Fruit fly (Drosophila melanogaster) whole organism, embryonic: ENCODE measurements around the gene CG6195.
A peak's percentile ranks its signal among the peaks of the same experiment; 100 is the strongest.

Experiments
- CG11093 ChIP-seq: fragments of 200-800 bp; sonication (Bioruptor generic); IDR thresholded peaks from 3 replicates; pipeline ENCODE4 v1.3.6; 2022; ENCODE audit warnings: missing biosample characterization, missing genetic modification characterization
- CG12219 ChIP-seq: fragments of 200-800 bp; sonication (Bioruptor generic); optimal IDR thresholded peaks from 3 replicates; lab custom pipeline; 2018; ENCODE audit warnings: missing biosample characterization, mild to moderate bottlenecking, missing genetic modification characterization
- CG12769 ChIP-seq: fragments of 200-800 bp; sonication (Bioruptor generic); optimal IDR thresholded peaks from 2 replicates; lab custom pipeline; 2019; ENCODE audit warnings: missing biosample characterization, mild to moderate bottlenecking, missing genetic modification characterization, moderate library complexity
- CG14014 ChIP-seq: fragments of 200-800 bp; sonication (Bioruptor generic); IDR thresholded peaks from 2 replicates; pipeline ENCODE4 v1.3.6; 2022; ENCODE audit warnings: missing biosample characterization, missing genetic modification characterization
- CG1602 ChIP-seq: fragments of 200-800 bp; sonication (Bioruptor generic); optimal IDR thresholded peaks from 3 replicates; lab custom pipeline; 2016; ENCODE audit warnings: missing biosample characterization, missing genetic modification characterization
- CG1603 ChIP-seq: fragments of 200-800 bp; sonication (Bioruptor generic); optimal IDR thresholded peaks from 2 replicates; lab custom pipeline; 2019; ENCODE audit warnings: missing biosample characterization, mild to moderate bottlenecking, missing genetic modification characterization, moderate library complexity
- CG17568 ChIP-seq: fragments of 200-800 bp; sonication (Bioruptor generic); optimal IDR thresholded peaks from 2 replicates; lab custom pipeline; 2018; ENCODE audit warnings: missing biosample characterization, mild to moderate bottlenecking, missing genetic modification characterization, moderate library complexity
- CG18262 ChIP-seq: fragments of 200-800 bp; optimal IDR thresholded peaks from 3 replicates; lab custom pipeline; 2019; ENCODE audit warnings: missing biosample characterization, mild to moderate bottlenecking, missing genetic modification characterization, moderate library complexity
- CG30403 ChIP-seq: fragments of 200-800 bp; sonication (Bioruptor generic); optimal IDR thresholded peaks from 3 replicates; lab custom pipeline; 2016; ENCODE audit warnings: missing biosample characterization, missing genetic modification characterization
- CG34376 ChIP-seq: fragments of 200-800 bp; sonication (Bioruptor generic); optimal IDR thresholded peaks from 2 replicates; lab custom pipeline; 2018; ENCODE audit warnings: missing biosample characterization, mild to moderate bottlenecking, missing genetic modification characterization
- CG3838 ChIP-seq: fragments of 200-800 bp; sonication (Bioruptor generic); optimal IDR thresholded peaks from 3 replicates; lab custom pipeline; 2016; ENCODE audit warnings: missing biosample characterization, missing genetic modification characterization
- CG42726 ChIP-seq: fragments of 200-800 bp; sonication (Bioruptor generic); IDR thresholded peaks from 2 replicates; pipeline ENCODE4 v1.3.6; 2022; ENCODE audit warnings: missing biosample characterization, missing genetic modification characterization; ENCODE audit not compliant: partially characterized antibody
- CG6683 ChIP-seq: fragments of 200-800 bp; sonication (Bioruptor generic); optimal IDR thresholded peaks from 2 replicates; lab custom pipeline; 2017; ENCODE audit warnings: missing biosample characterization, mild to moderate bottlenecking, missing genetic modification characterization, missing genetic modification reagents
- CG7987 ChIP-seq: fragments of 200-800 bp; sonication (Bioruptor generic); optimal IDR thresholded peaks from 2 replicates; lab custom pipeline; 2018; ENCODE audit warnings: missing biosample characterization, mild to moderate bottlenecking, missing genetic modification characterization, moderate library complexity
- CG8765 ChIP-seq: fragments of 200-800 bp; sonication (Bioruptor generic); IDR thresholded peaks from 2 replicates; pipeline ENCODE4 v1.3.6; 2022; ENCODE audit warnings: missing biosample characterization, missing genetic modification characterization
- CG9215 ChIP-seq: fragments of 200-800 bp; sonication (Bioruptor generic); IDR thresholded peaks from 2 replicates; pipeline ENCODE4 v1.3.6; 2022; ENCODE audit warnings: missing biosample characterization, missing genetic modification characterization
- Dbx ChIP-seq: fragments of 200-800 bp; sonication (Bioruptor generic); IDR thresholded peaks from 3 replicates; pipeline ENCODE4 v1.3.6; 2022; ENCODE audit warnings: missing biosample characterization, missing genetic modification characterization
- Deaf1 ChIP-seq: fragments of 200-800 bp; optimal IDR thresholded peaks from 3 replicates; lab custom pipeline; 2019; ENCODE audit warnings: missing biosample characterization, mild to moderate bottlenecking, missing genetic modification characterization, moderate library complexity
- Dll ChIP-seq: fragments of 200-800 bp; sonication (Bioruptor generic); IDR thresholded peaks from 4 replicates; pipeline ENCODE4 v1.3.6; 2022; ENCODE audit warnings: missing biosample characterization, missing genetic modification characterization; ENCODE audit not compliant: partially characterized antibody
- Drgx ChIP-seq: fragments of 200-800 bp; sonication (Bioruptor generic); IDR thresholded peaks from 2 replicates; pipeline ENCODE4 v1.3.6; 2022; ENCODE audit warnings: missing biosample characterization, missing genetic modification characterization
- E2f1 ChIP-seq: fragments of 200-800 bp; sonication (Bioruptor generic); IDR thresholded peaks from 2 replicates; pipeline ENCODE4 v1.3.6; 2022; ENCODE audit warnings: missing biosample characterization, missing genetic modification characterization
- Fer3 ChIP-seq: fragments of 200-800 bp; sonication (Bioruptor generic); optimal IDR thresholded peaks from 2 replicates; lab custom pipeline; 2018; ENCODE audit warnings: missing biosample characterization, mild to moderate bottlenecking, missing genetic modification characterization, moderate library complexity
- H15 ChIP-seq: fragments of 200-800 bp; sonication (Bioruptor generic); IDR thresholded peaks from 3 replicates; pipeline ENCODE4 v1.3.6; 2022; ENCODE audit warnings: missing biosample characterization, missing genetic modification characterization
- Hr78 ChIP-seq, 2 experiments: fragments of 200-800 bp in 1 of 2; fragments of >200 bp in 1 of 2; sonication (Bioruptor generic) in 1 of 2; optimal IDR thresholded peaks; 2 replicates each; lab custom pipeline; 2017 to 2019; ENCODE audit warnings: missing biosample characterization in 2 of 2, missing genetic modification characterization in 2 of 2, mild to moderate bottlenecking in 1 of 2, moderate library complexity in 1 of 2
- Lhr ChIP-seq: fragments of 200-800 bp; sonication (Bioruptor generic); optimal IDR thresholded peaks from 3 replicates; lab custom pipeline; 2017; ENCODE audit warnings: mild to moderate bottlenecking, missing biosample characterization, missing genetic modification reagents, missing genetic modification characterization
- ato ChIP-seq: fragments of 200-800 bp; sonication (Bioruptor generic); IDR thresholded peaks from 2 replicates; pipeline ENCODE4 v1.3.6; 2022; ENCODE audit warnings: missing biosample characterization, missing genetic modification characterization; ENCODE audit not compliant: partially characterized antibody
- bcd ChIP-seq: fragments of 200-800 bp; sonication (Bioruptor generic); optimal IDR thresholded peaks from 2 replicates; lab custom pipeline; 2017; ENCODE audit warnings: missing biosample characterization, mild to moderate bottlenecking, missing genetic modification characterization
- bsh ChIP-seq, 2 experiments: fragments of 200-800 bp; sonication (Bioruptor generic); optimal IDR thresholded peaks; 2 replicates each; lab custom pipeline; 2017 to 2018; ENCODE audit warnings: mild to moderate bottlenecking in 2 of 2, missing biosample characterization in 2 of 2, missing genetic modification characterization in 2 of 2, moderate library complexity in 1 of 2
- chinmo ChIP-seq: fragments of 200-800 bp; sonication (Bioruptor generic); IDR thresholded peaks from 4 replicates; pipeline ENCODE4 v1.3.6; 2022; ENCODE audit warnings: missing biosample characterization, missing genetic modification characterization; ENCODE audit not compliant: partially characterized antibody
- ci ChIP-seq: fragments of 200-800 bp; sonication (Bioruptor generic); IDR thresholded peaks from 3 replicates; pipeline ENCODE4 v1.3.6; 2022; ENCODE audit warnings: missing biosample characterization, missing genetic modification characterization
- dati ChIP-seq: fragments of 200-800 bp; sonication (Bioruptor generic); IDR thresholded peaks from 2 replicates; pipeline ENCODE4 v1.3.6; 2022; ENCODE audit warnings: missing biosample characterization, missing genetic modification characterization
- dmrt11E ChIP-seq: fragments of 200-800 bp; sonication (Bioruptor generic); optimal IDR thresholded peaks from 3 replicates; lab custom pipeline; 2018; ENCODE audit warnings: missing biosample characterization, mild to moderate bottlenecking, missing genetic modification characterization, moderate library complexity
- ewg ChIP-seq: fragments of 200-800 bp; sonication (Bioruptor generic); optimal IDR thresholded peaks from 3 replicates; lab custom pipeline; 2017; ENCODE audit warnings: mild to moderate bottlenecking, missing biosample characterization, missing genetic modification reagents, missing genetic modification characterization
- fd102C ChIP-seq: fragments of 200-800 bp; sonication (Bioruptor generic); optimal IDR thresholded peaks from 2 replicates; lab custom pipeline; 2018; ENCODE audit warnings: missing biosample characterization, mild to moderate bottlenecking, missing genetic modification characterization, moderate library complexity
- ftz-f1 ChIP-seq: fragments of 200-800 bp; sonication (Bioruptor generic); optimal IDR thresholded peaks from 2 replicates; lab custom pipeline; 2016; ENCODE audit warnings: missing biosample characterization, missing genetic modification characterization
- hb ChIP-seq: fragments of 200-800 bp; sonication (Bioruptor generic); IDR thresholded peaks from 3 replicates; pipeline ENCODE4 v1.3.6; 2022; ENCODE audit warnings: missing biosample characterization, missing genetic modification characterization; ENCODE audit not compliant: partially characterized antibody
- hbn ChIP-seq: fragments of 200-800 bp; sonication (Bioruptor generic); IDR thresholded peaks from 2 replicates; pipeline ENCODE4 v1.3.6; 2022; ENCODE audit warnings: missing biosample characterization, missing genetic modification characterization; ENCODE audit not compliant: partially characterized antibody
- nerfin-1 ChIP-seq: fragments of 200-800 bp; sonication (Bioruptor generic); optimal IDR thresholded peaks from 3 replicates; lab custom pipeline; 2019; ENCODE audit warnings: missing biosample characterization, mild to moderate bottlenecking, missing genetic modification characterization, moderate library complexity
- pita ChIP-seq: fragments of 200-800 bp; sonication (Bioruptor generic); optimal IDR thresholded peaks from 2 replicates; lab custom pipeline; 2017; ENCODE audit warnings: missing biosample characterization, mild to moderate bottlenecking, missing genetic modification characterization
- pros ChIP-seq: fragments of 200-800 bp; sonication (Bioruptor generic); optimal IDR thresholded peaks from 3 replicates; lab custom pipeline; 2019; ENCODE audit warnings: missing biosample characterization, mild to moderate bottlenecking, missing genetic modification characterization, moderate library complexity
- pzg ChIP-seq: fragments of 200-800 bp; sonication (Bioruptor generic); optimal IDR thresholded peaks from 3 replicates; lab custom pipeline; 2018; ENCODE audit warnings: missing biosample characterization, mild to moderate bottlenecking, missing genetic modification characterization, moderate library complexity
- ranshi ChIP-seq: fragments of 200-800 bp; sonication (Bioruptor generic); IDR thresholded peaks from 2 replicates; pipeline ENCODE4 v1.3.6; 2022; ENCODE audit warnings: missing biosample characterization, missing genetic modification characterization
- run ChIP-seq: fragments of 200-800 bp; sonication (Bioruptor generic); optimal IDR thresholded peaks from 3 replicates; lab custom pipeline; 2018; ENCODE audit warnings: missing biosample characterization, mild to moderate bottlenecking, missing genetic modification characterization
- seq ChIP-seq: fragments of 200-800 bp; sonication (Bioruptor generic); IDR thresholded peaks from 2 replicates; pipeline ENCODE4 v1.3.6; 2022; ENCODE audit warnings: missing biosample characterization, missing genetic modification characterization
- ssp ChIP-seq: fragments of 200-800 bp; sonication (Bioruptor generic); IDR thresholded peaks from 2 replicates; pipeline ENCODE4 v1.3.6; 2022; ENCODE audit warnings: missing biosample characterization, missing genetic modification characterization
- wek ChIP-seq: fragments of 200-800 bp; sonication (Bioruptor generic); optimal IDR thresholded peaks from 3 replicates; lab custom pipeline; 2018; ENCODE audit warnings: missing biosample characterization, mild to moderate bottlenecking, missing genetic modification characterization, moderate library complexity
- zen ChIP-seq: fragments of 200-800 bp; sonication (Bioruptor generic); optimal IDR thresholded peaks from 3 replicates; lab custom pipeline; 2018; ENCODE audit warnings: missing biosample characterization, mild to moderate bottlenecking, missing genetic modification characterization, moderate library complexity

CG6195 gene

DNA sequence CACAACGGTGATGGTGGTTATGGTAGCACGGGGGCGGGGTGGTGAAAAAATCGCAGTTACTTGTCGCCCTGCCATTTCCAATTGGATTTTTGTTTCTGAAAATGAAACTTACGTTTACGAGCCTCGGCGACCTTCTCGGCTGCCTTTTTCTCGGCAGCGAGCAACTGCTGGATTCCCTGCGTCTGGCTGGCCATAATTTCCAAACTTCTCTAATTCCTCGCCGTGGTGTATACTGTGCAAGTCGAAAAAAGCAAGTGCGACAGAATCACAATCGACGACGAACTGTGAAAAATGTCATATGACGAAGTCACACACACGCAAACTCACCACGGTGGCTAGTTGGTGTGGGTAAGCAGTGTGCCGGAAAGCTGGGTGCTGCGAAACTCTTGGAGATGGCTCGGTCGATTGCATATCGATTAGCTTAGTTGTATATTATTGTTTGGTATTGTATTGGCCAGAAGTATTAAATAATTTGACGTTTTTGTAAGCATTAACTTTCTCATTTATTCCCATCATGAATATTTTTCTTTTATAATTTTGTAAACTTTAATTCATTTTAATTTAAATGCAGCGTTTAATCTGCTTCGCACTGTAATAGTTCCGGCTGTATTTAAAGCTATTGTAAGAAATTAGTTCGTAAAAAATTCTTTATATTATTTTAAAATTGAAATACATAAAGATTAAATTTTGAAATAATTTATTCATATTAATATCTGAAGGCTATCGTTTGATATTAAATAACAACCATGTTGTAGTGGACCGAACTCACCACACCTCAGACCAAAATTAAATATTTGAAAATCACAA is 3.9 kb downstream of the CG6195 start, which contains the start of gene Vha13 (continued):
- TF ChIP-seq ranshi (GFP tag; lab: Robert Waterston, UW) (peak; percentile 40), CG12219 (peak; percentile 12), chinmo (GFP tag; lab: Robert Waterston, UW) (peak; percentile 70; the same call in 1 of the 4 replicates), CG3838 (no peak), ftz-f1 (GFP tag; lab: Kevin White, UChicago) (peak; percentile 53), CG14014 (GFP tag; lab: Robert Waterston, UW) (no peak), dmrt11E (tag; lab: Kevin White, UChicago) (peak; percentile 9), run (tag; lab: Kevin White, UChicago) (peak; percentile 49), nerfin-1 (tag; lab: Kevin White, UChicago) (peak; percentile 40), CG34376 (peak; percentile 86), CG1603 (peak; percentile 49), CG12769 (tag; lab: Kevin White, UChicago) (peak; percentile 55), ssp (GFP tag; lab: Robert Waterston, UW) (peak; percentile 55), wek (GFP tag; lab: Kevin White, UChicago) (peak; percentile 54), CG8765 (no peak), seq (no peak), CG42726 (GFP tag; lab: Robert Waterston, UW) (peak; percentile 87), CG6683 (peak; percentile 31), pzg (GFP tag; lab: Kevin White, UChicago) (peak; percentile 78), CG18262 (tag; lab: Kevin White, UChicago) (peak; percentile 22), hb (GFP tag; lab: Robert Waterston, UW) (peak; percentile 52), Dll (no peak; the same call in 3 of the 4 replicates), Drgx (GFP tag; lab: Robert Waterston, UW) (no peak), CG9215 (GFP tag; lab: Robert Waterston, UW) (peak; percentile 59), pros (no peak), Lhr (no peak), fd102C (GFP tag; lab: Kevin White, UChicago) (no peak), CG30403 (GFP tag; lab: Kevin White, UChicago) (peak; percentile 34), bcd (GFP tag; lab: Kevin White, UChicago) (no peak), Hr78 (GFP tag; optimal IDR thresholded peaks at IDR 0.05; lab: Kevin White, UChicago) (peak in 1 of 2 experiments; percentile 24), H15 (GFP tag; lab: Robert Waterston, UW) (peak; percentile 38; the same call in 1 of the 3 replicates), ato (GFP tag; lab: Robert Waterston, UW) (peak; percentile 70; the same call in 1 of the 2 replicates), CG11093 (no peak), CG7987 (GFP tag; lab: Kevin White, UChicago) (peak; percentile 57), Deaf1 (tag; lab: Kevin White, UChicago) (peak; percentile 61), pita (no peak), Fer3 (tag; lab: Kevin White, UChicago) (peak; percentile 12), hbn (no peak), bsh (GFP tag; optimal IDR thresholded peaks at IDR 0.05; lab: Kevin White, UChicago) (peak in 1 of 2 experiments; percentile 30), zen (tag; lab: Kevin White, UChicago) (no peak), CG17568 (GFP tag; lab: Kevin White, UChicago) (no peak), E2f1 (GFP tag; lab: Robert Waterston, UW) (peak; percentile 36; the same call in 1 of the 2 replicates), CG1602 (GFP tag; lab: Kevin White, UChicago) (no peak), ewg (GFP tag; lab: Kevin White, UChicago) (peak; percentile 98), Dbx (GFP tag; lab: Robert Waterston, UW) (peak; percentile 75), ci (GFP tag; lab: Robert Waterston, UW) (peak; percentile 44; the same call in 1 of the 3 replicates), dati (GFP tag; lab: Robert Waterston, UW) (no peak)
